Worm (Caenorhabditis elegans) whole organism, L3 larva: ENCODE measurements around the gene Y51B9A.8.

Source experiments
- ceh-16 ChIP-seq: sonication (generic microtip); optimal IDR thresholded peaks from 2 replicates; lab custom pipeline; 2017; ENCODE audit warnings: missing biosample characterization, missing genetic modification characterization
- ceh-28 ChIP-seq: fragments of 150-350 bp; optimal IDR thresholded peaks from 2 replicates; lab custom pipeline; 2014; ENCODE audit warnings: missing biosample characterization, missing genetic modification reagents, missing genetic modification characterization
- ceh-9 ChIP-seq: sonication (generic microtip); optimal IDR thresholded peaks from 2 replicates; lab custom pipeline; 2018; ENCODE audit warnings: missing biosample characterization, missing genetic modification characterization
- egl-27 ChIP-seq: sonication (generic microtip); optimal IDR thresholded peaks from 4 replicates; lab custom pipeline; 2017; ENCODE audit warnings: missing biosample characterization, missing genetic modification reagents, missing genetic modification characterization
- egl-5 ChIP-seq: fragments of 150-350 bp; optimal IDR thresholded peaks from 2 replicates; lab custom pipeline; 2017; ENCODE audit warnings: missing biosample characterization, missing genetic modification reagents, missing genetic modification characterization, inconsistent platforms
- elt-1 ChIP-seq: fragments of 150-350 bp; optimal IDR thresholded peaks from 2 replicates; lab custom pipeline; 2014; ENCODE audit warnings: missing biosample characterization, missing genetic modification characterization
- elt-2 ChIP-seq: sonication (generic microtip); optimal IDR thresholded peaks from 2 replicates; lab custom pipeline; 2016; ENCODE audit warnings: missing genetic modification reagents, mild to moderate bottlenecking, missing genetic modification characterization, missing compliant biosample characterization
- elt-3 ChIP-seq, 3 experiments: fragments of 150-350 bp in 1 of 3; sonication (generic microtip) in 2 of 3; optimal IDR thresholded peaks; 2 replicates in 2 of 3; 4 replicates in 1 of 3; lab custom pipeline; 2014 to 2017; ENCODE audit warnings: missing biosample characterization in 3 of 3, missing genetic modification characterization in 3 of 3
- hmg-11 ChIP-seq: sonication (generic microtip); optimal IDR thresholded peaks from 2 replicates; lab custom pipeline; 2016; ENCODE audit warnings: missing genetic modification characterization, missing compliant biosample characterization
- lin-39 ChIP-seq: fragments of 150-350 bp; optimal IDR thresholded peaks from 2 replicates; lab custom pipeline; 2018; ENCODE audit warnings: missing biosample characterization, missing genetic modification reagents, missing genetic modification characterization
- mdl-1 ChIP-seq: fragments of 150-350 bp; optimal IDR thresholded peaks from 2 replicates; lab custom pipeline; 2014; ENCODE audit warnings: missing biosample characterization, missing genetic modification characterization
- nhr-12 ChIP-seq: fragments of 150-350 bp; optimal IDR thresholded peaks from 2 replicates; lab custom pipeline; 2014; ENCODE audit warnings: missing biosample characterization, missing genetic modification characterization
- nhr-76 ChIP-seq: fragments of 150-350 bp; sonication (generic microtip); optimal IDR thresholded peaks from 5 replicates; lab custom pipeline; 2014; ENCODE audit warnings: missing biosample characterization, missing genetic modification characterization
- nhr-77 ChIP-seq: fragments of 150-350 bp; optimal IDR thresholded peaks from 2 replicates; lab custom pipeline; 2014; ENCODE audit warnings: missing biosample characterization, missing genetic modification characterization
- pha-4 ChIP-seq: fragments of 150-350 bp; optimal IDR thresholded peaks from 2 replicates; lab custom pipeline; 2014; ENCODE audit warnings: missing biosample characterization, missing genetic modification reagents, missing genetic modification characterization
- snpc-4 ChIP-seq: fragments of 150-350 bp; optimal IDR thresholded peaks from 2 replicates; lab custom pipeline; 2014; ENCODE audit warnings: missing biosample characterization, missing genetic modification characterization

Gene Y51B9A.8

ce11 chrII:9447965-9448364, 49.3 kb downstream of the Y51B9A.8 start, which contains the start of gene chil-18:
Gene chil-18 (plus strand): TSS chrII:9448265.
- TF ChIP-seq elt-3 (tag; optimal IDR thresholded peaks at IDR 0.05; lab: Kevin White, UChicago) (no peak), mdl-1 (tag; lab: Kevin White, UChicago) (no peak), ceh-9 (tag; lab: Kevin White, UChicago) (no peak), egl-27 (tag; lab: Kevin White, UChicago) (no peak), egl-5 (tag; lab: Kevin White, UChicago) (no peak), lin-39 (tag; lab: Kevin White, UChicago) (no peak), elt-1 (tag; lab: Kevin White, UChicago) (no peak), hmg-11 (tag; lab: Kevin White, UChicago) (no peak), nhr-76 (tag; lab: Kevin White, UChicago) (no peak), snpc-4 (tag; lab: Kevin White, UChicago) (no peak), nhr-12 (tag; lab: Kevin White, UChicago) (no peak), ceh-28 (tag; lab: Kevin White, UChicago) (no peak), pha-4 (no peak), nhr-77 (tag; lab: Kevin White, UChicago) (no peak), ceh-16 (tag; lab: Kevin White, UChicago) (no peak), elt-2 (tag; lab: Kevin White, UChicago) (no peak)
